Worm (Caenorhabditis elegans) whole organism, L1 larva: ENCODE results near the gene igeg-1.

Experiments used
- aha-1 ChIP-seq: fragments of 150-350 bp; optimal IDR thresholded peaks from 2 replicates; lab custom pipeline; 2014; ENCODE audit warnings: missing biosample characterization, missing genetic modification characterization
- aly-2 ChIP-seq: fragments of 150-350 bp; optimal IDR thresholded peaks from 2 replicates; lab custom pipeline; 2014; ENCODE audit warnings: missing biosample characterization, missing genetic modification characterization
- ama-1 ChIP-seq: fragments of 150-350 bp; optimal IDR thresholded peaks from 2 replicates; lab custom pipeline; 2014
- blmp-1 ChIP-seq: fragments of 150-350 bp; optimal IDR thresholded peaks from 2 replicates; lab custom pipeline; 2014; ENCODE audit warnings: missing biosample characterization, missing genetic modification characterization
- ces-1 ChIP-seq: fragments of 150-350 bp; optimal IDR thresholded peaks from 2 replicates; lab custom pipeline; 2014; ENCODE audit warnings: missing biosample characterization, missing genetic modification reagents, missing genetic modification characterization
- dpl-1 ChIP-seq, 3 experiments: fragments of 150-350 bp in 2 of 3; sonication (generic microtip) in 1 of 3; optimal IDR thresholded peaks; 2 replicates each; lab custom pipeline; 2014 to 2017; ENCODE audit warnings: missing biosample characterization in 3 of 3, missing genetic modification characterization in 3 of 3, missing genetic modification reagents in 3 of 3
- elt-3 ChIP-seq, 6 experiments: fragments of 150-350 bp in 1 of 6; sonication (generic microtip); optimal IDR thresholded peaks; 2 replicates each; lab custom pipeline; 2017 to 2018; ENCODE audit warnings: missing biosample characterization in 6 of 6, missing genetic modification characterization in 6 of 6, inconsistent platforms in 1 of 6
- irx-1 ChIP-seq: sonication (generic microtip); optimal IDR thresholded peaks from 2 replicates; lab custom pipeline; 2016; ENCODE audit warnings: missing genetic modification characterization, missing compliant biosample characterization
- pqm-1 ChIP-seq: sonication (generic microtip); optimal IDR thresholded peaks from 3 replicates; lab custom pipeline; 2017; ENCODE audit warnings: missing biosample characterization, missing genetic modification characterization
- swsn-7 ChIP-seq: sonication (generic microtip); optimal IDR thresholded peaks from 2 replicates; lab custom pipeline; 2016; ENCODE audit warnings: missing genetic modification characterization, missing compliant biosample characterization
- zag-1 ChIP-seq: fragments of 150-350 bp; optimal IDR thresholded peaks from 2 replicates; lab custom pipeline; 2014; ENCODE audit warnings: missing biosample characterization, missing genetic modification characterization
- ztf-11 ChIP-seq, 2 experiments: sonication (generic microtip); optimal IDR thresholded peaks; 2 replicates each; lab custom pipeline; 2016 to 2017; ENCODE audit warnings: missing genetic modification characterization in 2 of 2, missing biosample characterization in 1 of 2, missing compliant biosample characterization in 1 of 2

- TF ChIP-seq zag-1 (tag; lab: Kevin White, UChicago): no peak
- TF ChIP-seq dpl-1 (GFP tag; optimal IDR thresholded peaks at IDR 0.05; lab: Kevin White, UChicago): no peak
- no peak for TF ChIP-seq aha-1 (tag; lab: Kevin White, UChicago)
- no peak for TF ChIP-seq ztf-11 (tag; optimal IDR thresholded peaks at IDR 0.05; lab: Kevin White, UChicago)
- no peak for TF ChIP-seq ces-1
- TF ChIP-seq elt-3 (tag; optimal IDR thresholded peaks at IDR 0.05; lab: Kevin White, UChicago): no peak
- TF ChIP-seq irx-1: no peak
- no peak for TF ChIP-seq ama-1 (lab: Kevin White, UChicago)
- TF ChIP-seq aly-2: no peak
- TF ChIP-seq pqm-1 (tag; lab: Kevin White, UChicago): no peak
- TF ChIP-seq blmp-1 (tag; lab: Kevin White, UChicago): no peak
- TF ChIP-seq swsn-7: no peak
Measured at ce11 chrIV:4612597-4612996, 50.1 kb downstream of the igeg-1 start.
